Fruit fly (Drosophila melanogaster): ENCODE measurements around the gene akirin.

Gene akirin

dm6 chr3L:7369543-7369942 lies at the start of gene akirin:
Gene akirin, plus strand, starts transcription at chr3L:7369843.
- no peak for TF ChIP-seq noc (tag; optimal IDR thresholded peaks at IDR 0.05)

- TF ChIP-seq noc (tag; optimal IDR thresholded peaks at IDR 0.05): peak; percentile 42
Measured at dm6 chr3L:7323348-7323747, 46.3 kb upstream of the akirin start, which contains the start of the genes RhoGEF4 and Rint1. Gene RhoGEF4, minus strand, starts transcription at chr3L:7323411. Gene Rint1, plus strand, starts transcription at chr3L:7323619.

- TF ChIP-seq noc (tag; optimal IDR thresholded peaks at IDR 0.05): no peak
Measured at dm6 chr3L:7326676-7327075, 43.0 kb upstream of the akirin start.

- no peak for TF ChIP-seq noc (tag; optimal IDR thresholded peaks at IDR 0.05)
Measured at dm6 chr3L:7328567-7329253, 40.9 kb upstream of the akirin start, which contains the start of the genes mrva, CG42307 and mus312. Gene mrva, minus strand, starts transcription at chr3L:7328842. Gene CG42307, plus strand, starts transcription at chr3L:7329132. Gene mus312, plus strand, starts transcription at chr3L:7329132.

- TF ChIP-seq noc (tag; optimal IDR thresholded peaks at IDR 0.05): no peak
Measured at dm6 chr3L:7334990-7335389, 34.7 kb upstream of the akirin start, which contains the start of the genes wrm1 and wrm2. Gene wrm1, minus strand, starts transcription at chr3L:7335226. Gene wrm2, minus strand, starts transcription at chr3L:7335226.

- no peak for TF ChIP-seq noc (tag; optimal IDR thresholded peaks at IDR 0.05)
Measured at dm6 chr3L:7338786-7339185, 30.9 kb upstream of the akirin start.

- no peak for TF ChIP-seq noc (tag; optimal IDR thresholded peaks at IDR 0.05)
Measured at dm6 chr3L:7339216-7339742, 30.4 kb upstream of the akirin start, which contains the start of the genes lark and eco. Gene lark, plus strand, starts transcription at chr3L:7339266. Gene eco, minus strand, starts transcription at chr3L:7339340.

dm6 chr3L:7344001-7344400 lies 25.6 kb upstream of the akirin start:
- no peak for TF ChIP-seq noc (tag; optimal IDR thresholded peaks at IDR 0.05)

- peak; percentile 64 for TF ChIP-seq noc (tag; optimal IDR thresholded peaks at IDR 0.05)
Measured at dm6 chr3L:7344965-7345427, 24.6 kb upstream of the akirin start, which contains the start of gene Cln7. Gene Cln7, minus strand, starts transcription at chr3L:7345183.

- TF ChIP-seq noc (tag; optimal IDR thresholded peaks at IDR 0.05): no peak
Measured at dm6 chr3L:7346951-7347350, 22.7 kb upstream of the akirin start, which contains the start of gene CG14834. Gene CG14834, minus strand, starts transcription at chr3L:7347123.

- TF ChIP-seq noc (tag; optimal IDR thresholded peaks at IDR 0.05): peak; percentile 33
Measured at dm6 chr3L:7347984-7348631, 21.5 kb upstream of the akirin start, which contains the start of the genes Srp19 and qm. Gene Srp19, minus strand, starts transcription at chr3L:7348034. Gene qm, plus strand, starts transcription at chr3L:7348313.

- TF ChIP-seq noc (tag; optimal IDR thresholded peaks at IDR 0.05): peak; percentile 45
Measured at dm6 chr3L:7349311-7349710, 20.3 kb upstream of the akirin start.

- peak; percentile 10 for TF ChIP-seq noc (tag; optimal IDR thresholded peaks at IDR 0.05)
Measured at dm6 chr3L:7356386-7357117, 13.1 kb upstream of the akirin start, which contains the start of gene CTCF. Gene CTCF, minus strand, starts transcription at chr3L:7356713.

dm6 chr3L:7359827-7360323 lies 9.8 kb upstream of the akirin start, which contains the start of gene pst:
Gene pst, minus strand, starts transcription at chr3L:7360263.
- no peak for TF ChIP-seq noc (tag; optimal IDR thresholded peaks at IDR 0.05)

- TF ChIP-seq noc (tag; optimal IDR thresholded peaks at IDR 0.05): no peak
Measured at dm6 chr3L:7360324-7360852, 9.3 kb upstream of the akirin start, which contains the start of gene Sec63. Gene Sec63, plus strand, starts transcription at chr3L:7360561.
